Fruit fly (Drosophila melanogaster) whole organism, wandering third instar larva: ENCODE data around the gene CG6293.
A peak's percentile ranks its signal among the peaks of the same experiment; 100 is the strongest.

Experiments used
- Abd-B ChIP-seq: fragments of >200 bp; optimal IDR thresholded peaks from 2 replicates; lab custom pipeline; 2017; ENCODE audit warnings: missing biosample characterization, missing genetic modification characterization
- CG32264 ChIP-seq: fragments of 200-800 bp; sonication (Bioruptor generic); optimal IDR thresholded peaks from 2 replicates; lab custom pipeline; 2016; ENCODE audit warnings: missing biosample characterization, missing genetic modification characterization
- CG9705 ChIP-seq: fragments of 200-800 bp; sonication (Bioruptor generic); optimal IDR thresholded peaks from 2 replicates; lab custom pipeline; 2018; ENCODE audit warnings: missing biosample characterization, mild to moderate bottlenecking, missing genetic modification characterization
- CrebA ChIP-seq: fragments of 200-800 bp; sonication (Bioruptor generic); optimal IDR thresholded peaks from 2 replicates; lab custom pipeline; 2016; ENCODE audit warnings: missing biosample characterization, mild to moderate bottlenecking, missing genetic modification characterization, borderline replicate concordance
- Dif ChIP-seq: fragments of 200-275, 200-300 bp; sonication (Bioruptor generic); optimal IDR thresholded peaks from 2 replicates; lab custom pipeline; 2018; ENCODE audit warnings: missing biosample characterization, missing genetic modification characterization; ENCODE audit not compliant: partially characterized antibody
- GATAd ChIP-seq: sonication (Bioruptor generic); optimal IDR thresholded peaks from 2 replicates; lab custom pipeline; 2016; ENCODE audit warnings: missing biosample characterization, missing genetic modification characterization
- HLH106 ChIP-seq: fragments of 200-800 bp; optimal IDR thresholded peaks from 3 replicates; lab custom pipeline; 2019; ENCODE audit warnings: missing biosample characterization, mild to moderate bottlenecking, missing genetic modification characterization, moderate library complexity
- Hnf4 ChIP-seq: fragments of 200-800 bp; sonication (Bioruptor generic); optimal IDR thresholded peaks from 2 replicates; lab custom pipeline; 2016; ENCODE audit warnings: missing biosample characterization, mild to moderate bottlenecking, missing genetic modification characterization
- Hr78 ChIP-seq: fragments of >200 bp; optimal IDR thresholded peaks from 2 replicates; lab custom pipeline; 2017; ENCODE audit warnings: missing biosample characterization, missing genetic modification characterization
- Hr83 ChIP-seq: fragments of 200-300 bp; sonication (Bioruptor generic); optimal IDR thresholded peaks from 2 replicates; lab custom pipeline; 2016; ENCODE audit warnings: missing biosample characterization, mild to moderate bottlenecking, missing genetic modification characterization, moderate library complexity; ENCODE audit not compliant: poor library complexity, severe bottlenecking
- Jra ChIP-seq: sonication (Bioruptor generic); optimal IDR thresholded peaks from 2 replicates; lab custom pipeline; 2016; ENCODE audit warnings: missing biosample characterization, missing genetic modification characterization
- Mio ChIP-seq: sonication (Bioruptor generic); optimal IDR thresholded peaks from 2 replicates; lab custom pipeline; 2016; ENCODE audit warnings: missing biosample characterization, missing genetic modification characterization
- Myc ChIP-seq: fragments of >200 bp; optimal IDR thresholded peaks from 2 replicates; lab custom pipeline; 2017
- N ChIP-seq: fragments of >200 bp; optimal IDR thresholded peaks from 2 replicates; lab custom pipeline; 2018; ENCODE audit warnings: missing biosample characterization, missing external identifiers, missing genetic modification characterization
- OdsH ChIP-seq: fragments of 200-800 bp; sonication (Bioruptor generic); optimal IDR thresholded peaks from 2 replicates; lab custom pipeline; 2016; ENCODE audit warnings: missing biosample characterization, mild to moderate bottlenecking, missing genetic modification characterization
- Sp1 ChIP-seq: fragments of 200-800 bp; sonication (Bioruptor generic); optimal IDR thresholded peaks from 3 replicates; lab custom pipeline; 2019; ENCODE audit warnings: missing biosample characterization, mild to moderate bottlenecking, missing genetic modification characterization, moderate library complexity
- Vsx2 ChIP-seq: fragments of 200-300, 225-300 bp; sonication (Bioruptor generic); optimal IDR thresholded peaks from 2 replicates; lab custom pipeline; 2018; ENCODE audit warnings: missing biosample characterization, missing genetic modification characterization; ENCODE audit not compliant: partially characterized antibody
- br ChIP-seq: fragments of 200-800 bp; sonication (Bioruptor generic); optimal IDR thresholded peaks from 2 replicates; lab custom pipeline; 2016; ENCODE audit warnings: missing biosample characterization, missing genetic modification characterization
- brk ChIP-seq: fragments of 200-800 bp; sonication (Bioruptor generic); optimal IDR thresholded peaks from 2 replicates; lab custom pipeline; 2016; ENCODE audit warnings: missing biosample characterization, mild to moderate bottlenecking, missing genetic modification characterization
- dl ChIP-seq, 2 experiments: fragments of 175-275, 200-275 bp in 1 of 2; fragments of 200-275 bp in 1 of 2; sonication (Bioruptor generic); optimal IDR thresholded peaks; lab custom pipeline; 2018; ENCODE audit warnings: mild to moderate bottlenecking in 2 of 2, missing biosample characterization in 2 of 2, missing genetic modification characterization in 2 of 2, moderate library complexity in 2 of 2; ENCODE audit not compliant: partially characterized antibody in 2 of 2, insufficient read depth in 1 of 2
- dmrt93B ChIP-seq: fragments of 200-800 bp; sonication (Bioruptor generic); optimal IDR thresholded peaks from 2 replicates; lab custom pipeline; 2018; ENCODE audit warnings: missing biosample characterization, mild to moderate bottlenecking, missing genetic modification characterization
- dsf ChIP-seq: sonication (Bioruptor generic); optimal IDR thresholded peaks from 2 replicates; lab custom pipeline; 2016; ENCODE audit warnings: missing biosample characterization, missing genetic modification characterization, borderline replicate concordance
- ey ChIP-seq: fragments of 200-800 bp; sonication (Bioruptor generic); optimal IDR thresholded peaks from 2 replicates; lab custom pipeline; 2016; ENCODE audit warnings: missing biosample characterization, missing genetic modification characterization
- foxo ChIP-seq, 2 experiments: fragments of 200-800 bp; sonication (Bioruptor generic); optimal IDR thresholded peaks; 2 replicates in 1 of 2; 3 replicates in 1 of 2; lab custom pipeline; 2016 to 2017; ENCODE audit warnings: missing biosample characterization in 2 of 2, missing genetic modification characterization in 2 of 2
- fru ChIP-seq: fragments of 200-800 bp; sonication (Bioruptor generic); optimal IDR thresholded peaks from 3 replicates; lab custom pipeline; 2016; ENCODE audit warnings: missing biosample characterization, mild to moderate bottlenecking, missing genetic modification characterization
- h ChIP-seq: fragments of 200-800 bp; sonication (Bioruptor generic); optimal IDR thresholded peaks from 3 replicates; lab custom pipeline; 2016; ENCODE audit warnings: missing biosample characterization, mild to moderate bottlenecking, missing genetic modification characterization
- jim ChIP-seq: fragments of 175-275, 200-325 bp; sonication (Bioruptor generic); optimal IDR thresholded peaks from 2 replicates; lab custom pipeline; 2016; ENCODE audit warnings: missing biosample characterization, mild to moderate bottlenecking, missing genetic modification characterization
- lola ChIP-seq: fragments of >200 bp; optimal IDR thresholded peaks from 2 replicates; lab custom pipeline; 2017; ENCODE audit warnings: missing biosample characterization, missing genetic modification characterization
- pan ChIP-seq: fragments of >200 bp; optimal IDR thresholded peaks from 2 replicates; lab custom pipeline; 2017
- psq ChIP-seq: fragments of 200-800 bp; sonication (Bioruptor generic); optimal IDR thresholded peaks from 3 replicates; lab custom pipeline; 2017; ENCODE audit warnings: missing biosample characterization, mild to moderate bottlenecking, missing genetic modification characterization, moderate library complexity
- rgr ChIP-seq: fragments of 200-800 bp; sonication (Bioruptor generic); optimal IDR thresholded peaks from 3 replicates; lab custom pipeline; 2016; ENCODE audit warnings: missing biosample characterization, mild to moderate bottlenecking, missing genetic modification characterization
- sage ChIP-seq: fragments of 200-800 bp; sonication (Bioruptor generic); optimal IDR thresholded peaks from 2 replicates; lab custom pipeline; 2016; ENCODE audit warnings: missing biosample characterization, mild to moderate bottlenecking, missing genetic modification characterization
- tai ChIP-seq: sonication (Bioruptor generic); optimal IDR thresholded peaks from 2 replicates; lab custom pipeline; 2016; ENCODE audit warnings: missing biosample characterization, missing genetic modification characterization
- usp ChIP-seq: fragments of >200 bp; optimal IDR thresholded peaks from 2 replicates; lab custom pipeline; 2017; ENCODE audit warnings: missing biosample characterization, missing genetic modification characterization
- woc ChIP-seq: sonication (Bioruptor generic); optimal IDR thresholded peaks from 2 replicates; lab custom pipeline; 2016; ENCODE audit warnings: missing biosample characterization, mild to moderate bottlenecking, missing genetic modification characterization

The CG6293 gene

DNA sequence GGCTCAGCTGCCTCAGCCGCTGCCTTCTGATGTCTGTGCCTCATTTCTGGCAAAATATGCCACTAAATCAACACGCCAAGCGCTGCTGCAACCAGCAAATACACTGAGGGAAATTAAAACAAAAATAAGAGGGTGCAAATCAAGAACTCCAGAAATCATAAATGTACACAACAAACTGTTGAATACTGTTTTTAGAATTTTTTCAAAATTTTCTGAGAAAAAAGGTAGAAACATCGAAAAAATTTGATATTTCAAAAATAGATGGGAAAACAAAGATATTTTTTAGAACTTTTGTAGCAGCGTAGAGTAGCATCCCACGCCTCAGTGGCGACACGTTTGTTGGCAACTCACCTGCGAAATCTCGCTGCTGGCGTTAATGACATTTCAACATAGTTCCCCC is 38.7 kb downstream of the CG6293 start:
- no peak for TF ChIP-seq GATAd (GFP tag; lab: Kevin White, UChicago)
- no peak for TF ChIP-seq rgr (GFP tag; lab: Kevin White, UChicago)
- TF ChIP-seq Vsx2 (GFP tag; lab: Kevin White, UChicago), result no peak
- TF ChIP-seq sage (GFP tag; lab: Kevin White, UChicago), result no peak
- TF ChIP-seq ey (GFP tag; lab: Kevin White, UChicago), result no peak
- no peak for TF ChIP-seq Hr83 (GFP tag; lab: Kevin White, UChicago)
- no peak for TF ChIP-seq dsf (GFP tag; lab: Kevin White, UChicago)
- TF ChIP-seq HLH106 (tag; lab: Kevin White, UChicago), result no peak
- no peak for TF ChIP-seq dmrt93B (GFP tag; lab: Kevin White, UChicago)
- no peak for TF ChIP-seq Hnf4 (GFP tag; lab: Kevin White, UChicago)
- TF ChIP-seq N (GFP tag; lab: Kevin White, UChicago), result no peak
- TF ChIP-seq Sp1 (GFP tag; lab: Kevin White, UChicago), result no peak
- no peak for TF ChIP-seq Mio (GFP tag; lab: Kevin White, UChicago)
- TF ChIP-seq psq, result no peak
- no peak for TF ChIP-seq Dif (GFP tag; lab: Kevin White, UChicago)
- no peak for TF ChIP-seq OdsH (GFP tag; lab: Kevin White, UChicago)
- no peak for TF ChIP-seq foxo (GFP tag; optimal IDR thresholded peaks at IDR 0.05; lab: Kevin White, UChicago)
- TF ChIP-seq, all 38 proteins: peak for 0

DNA sequence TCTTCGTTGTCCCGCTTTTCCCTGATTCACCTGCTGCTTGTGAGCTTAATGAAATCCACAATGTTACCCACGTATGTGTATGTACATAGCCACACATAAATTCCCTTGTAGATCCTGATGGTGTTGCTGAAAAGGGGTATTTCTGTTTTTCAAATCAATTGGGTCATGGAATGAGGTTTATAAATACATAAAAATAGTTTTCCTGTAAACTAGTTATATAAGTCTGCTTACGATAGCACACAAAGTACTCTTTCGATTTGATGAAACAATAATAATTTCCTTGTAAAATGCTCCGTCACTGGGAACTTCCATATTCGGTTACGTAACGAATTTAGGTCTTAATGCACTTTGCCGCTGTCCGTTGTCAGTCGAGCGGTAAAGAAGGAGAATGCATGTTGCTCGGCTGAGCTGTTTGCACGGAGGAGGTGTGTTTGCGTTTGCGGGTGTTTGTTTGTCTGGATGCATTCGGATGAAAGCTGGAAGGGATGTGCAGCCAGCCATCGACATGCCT is 41.4 kb downstream of the CG6293 start:
- TF ChIP-seq Jra (GFP tag; lab: Kevin White, UChicago) (no peak), br (GFP tag; lab: Kevin White, UChicago) (no peak), N (GFP tag; lab: Kevin White, UChicago) (no peak), rgr (GFP tag; lab: Kevin White, UChicago) (no peak), psq (no peak), usp (GFP tag; lab: Kevin White, UChicago) (no peak), Hnf4 (GFP tag; lab: Kevin White, UChicago) (no peak), OdsH (GFP tag; lab: Kevin White, UChicago) (no peak), Hr78 (GFP tag; lab: Kevin White, UChicago) (no peak), woc (no peak), dmrt93B (GFP tag; lab: Kevin White, UChicago) (no peak), fru (no peak), Sp1 (GFP tag; lab: Kevin White, UChicago) (no peak), tai (GFP tag; lab: Kevin White, UChicago) (no peak), ey (GFP tag; lab: Kevin White, UChicago) (no peak), sage (GFP tag; lab: Kevin White, UChicago) (no peak), Vsx2 (GFP tag; lab: Kevin White, UChicago) (no peak), lola (no peak)

DNA sequence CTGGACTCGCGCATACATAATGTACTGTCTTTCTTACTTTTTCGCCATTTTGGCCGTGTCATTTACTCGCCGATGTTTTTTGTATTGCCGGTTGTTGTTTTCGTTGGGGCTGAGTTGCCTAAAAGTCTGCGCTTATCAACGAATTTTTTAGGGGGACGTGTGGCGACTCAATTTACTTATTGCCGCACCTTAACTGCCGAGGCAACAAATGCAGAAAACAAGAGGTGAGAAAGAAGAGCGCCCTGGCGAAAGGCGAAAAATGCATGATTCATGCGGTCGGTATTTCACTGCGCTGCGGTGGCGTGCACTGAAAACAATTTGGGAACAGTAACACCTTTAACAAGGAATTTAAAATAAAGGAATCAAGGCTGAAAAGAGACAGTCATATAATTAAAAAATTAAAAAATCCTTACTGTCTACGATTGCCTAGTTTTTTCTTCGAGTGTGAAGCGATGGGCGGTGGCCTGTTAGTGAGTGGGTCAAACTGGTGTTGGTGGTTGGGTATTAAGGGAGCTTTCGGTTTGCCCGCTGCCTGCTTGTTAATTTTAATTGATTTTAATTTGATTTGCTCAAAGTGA is 42.5 kb downstream of the CG6293 start:
- TF ChIP-seq Sp1 (GFP tag; lab: Kevin White, UChicago) (peak; percentile 71), woc (peak; percentile 20), brk (GFP tag; lab: Kevin White, UChicago) (peak; percentile 37), CrebA (GFP tag; lab: Kevin White, UChicago) (peak; percentile 9), Jra (GFP tag; lab: Kevin White, UChicago) (peak; percentile 67), OdsH (GFP tag; lab: Kevin White, UChicago) (peak; percentile 76), Dif (GFP tag; lab: Kevin White, UChicago) (no peak), Hnf4 (GFP tag; lab: Kevin White, UChicago) (peak; percentile 67), dl (GFP tag; optimal IDR thresholded peaks at IDR 0.05; lab: Kevin White, UChicago; ENCODE audit: insufficient read depth in 1 of 2, partially characterized antibody in 2 of 2) (no peak), pan (lab: Kevin White, UChicago) (no peak), br (GFP tag; lab: Kevin White, UChicago) (peak; percentile 91), Abd-B (GFP tag; lab: Kevin White, UChicago) (no peak), ey (GFP tag; lab: Kevin White, UChicago) (peak; percentile 80), rgr (GFP tag; lab: Kevin White, UChicago) (peak; percentile 87), dmrt93B (GFP tag; lab: Kevin White, UChicago) (peak; percentile 70), dsf (GFP tag; lab: Kevin White, UChicago) (peak; percentile 18), GATAd (GFP tag; lab: Kevin White, UChicago) (peak; percentile 39), h (peak; percentile 91), N (GFP tag; lab: Kevin White, UChicago) (no peak), sage (GFP tag; lab: Kevin White, UChicago) (peak; percentile 72), HLH106 (tag; lab: Kevin White, UChicago) (peak; percentile 85), foxo (GFP tag; optimal IDR thresholded peaks at IDR 0.05; lab: Kevin White, UChicago) (peak in 1 of 2 experiments; percentile 84), Mio (GFP tag; lab: Kevin White, UChicago) (no peak), Myc (no peak), fru (peak; percentile 83), CG32264 (GFP tag; lab: Kevin White, UChicago) (peak; percentile 67), Hr83 (GFP tag; lab: Kevin White, UChicago) (peak; percentile 52), Hr78 (GFP tag; lab: Kevin White, UChicago) (no peak), psq (peak; percentile 57), jim (no peak), CG9705 (peak; percentile 31)
